Worm (Caenorhabditis elegans): ENCODE results near the gene irld-60.

Gene irld-60

ce11 chrIII:12783878-12784277, 33.1 kb upstream of the irld-60 start (continued):
- TF ChIP-seq lir-1 (GFP tag; conservative IDR thresholded peaks at IDR 0.05) (no peak), nhr-90 (tag; optimal IDR thresholded peaks at IDR 0.05) (no peak)

ce11 chrIII:12779676-12780337, 29.1 kb upstream of the irld-60 start, which contains the start of gene gab-1:
TSS of gene gab-1 (minus strand) at chrIII:12779726.
- TF ChIP-seq lag-1 (GFP tag; IDR thresholded peaks at IDR 0.05) (no peak), F39B2.1 (GFP tag; IDR thresholded peaks at IDR 0.05) (no peak), zfh-2 (GFP tag; conservative IDR thresholded peaks at IDR 0.05) (peak; percentile 79), rec-8 (tag; optimal IDR thresholded peaks at IDR 0.05) (no peak), Y53G8AR.9 (GFP tag; conservative IDR thresholded peaks at IDR 0.05) (no peak), lin-40 (tag; optimal IDR thresholded peaks at IDR 0.05) (no peak), lin-26 (GFP tag; IDR thresholded peaks at IDR 0.05) (0 out of 2 replicates have a peak, but pooled peaks have one; percentile 25), chd-7 (tag; optimal IDR thresholded peaks at IDR 0.05) (no peak), K12H6.12 (tag; optimal IDR thresholded peaks at IDR 0.05) (no peak), egrh-3 (GFP tag; IDR thresholded peaks at IDR 0.05) (peak; percentile 41; the same call in 1 of the 2 replicates), efl-1 (GFP tag; optimal IDR thresholded peaks at IDR 0.05) (no peak)

- TF ChIP-seq mes-4 (tag; optimal IDR thresholded peaks at IDR 0.05) (no peak), F33H1.4 (GFP tag; IDR thresholded peaks at IDR 0.05) (no peak), bed-2 (GFP tag; IDR thresholded peaks at IDR 0.05) (no peak), ceh-58 (GFP tag; IDR thresholded peaks at IDR 0.05) (no peak), F55B11.4 (tag; optimal IDR thresholded peaks at IDR 0.05; ENCODE audit: borderline replicate concordance, insufficient read depth) (no peak)
These were observed 23.0 kb upstream of the irld-60 start for ce11 chrIII:12773753-12774152.

- TF ChIP-seq rcor-1 (GFP tag; IDR thresholded peaks at IDR 0.05) = no peak
- no peak for TF ChIP-seq lin-26 (GFP tag; IDR thresholded peaks at IDR 0.05)
- no peak for TF ChIP-seq F10E7.11 (tag; optimal IDR thresholded peaks at IDR 0.05)
- TF ChIP-seq ekl-4 (GFP tag; IDR thresholded peaks at IDR 0.05) = no peak
- no peak for TF ChIP-seq atf-7 (tag; optimal IDR thresholded peaks at IDR 0.05)
- no peak for TF ChIP-seq unc-130 (GFP tag; optimal IDR thresholded peaks at IDR 0.05)
- no peak for TF ChIP-seq F55B11.4 (tag; optimal IDR thresholded peaks at IDR 0.05; ENCODE audit: borderline replicate concordance, insufficient read depth)
- no peak for TF ChIP-seq zfh-2 (GFP tag; conservative IDR thresholded peaks at IDR 0.05)
- no peak for TF ChIP-seq repo-1 (tag; optimal IDR thresholded peaks at IDR 0.05)
- no peak for TF ChIP-seq ztf-18 (tag; optimal IDR thresholded peaks at IDR 0.05)
- TF ChIP-seq T07F8.4 (tag; optimal IDR thresholded peaks at IDR 0.05) = no peak
- TF ChIP-seq ceh-40 (GFP tag; IDR thresholded peaks at IDR 0.05) = no peak
- TF ChIP-seq ets-4 (GFP tag; optimal IDR thresholded peaks at IDR 0.05) = no peak
These were observed 13.5 kb upstream of the irld-60 start, which contains the start of the genes irld-19 and irld-61 for ce11 chrIII:12764241-12764640. TSS of gene irld-19 (minus strand) at chrIII:12764341. TSS of gene irld-61 (plus strand) at chrIII:12764553.

- no peak for TF ChIP-seq lin-54 (GFP tag; optimal IDR thresholded peaks at IDR 0.05)
- TF ChIP-seq T26A5.8 (tag; optimal IDR thresholded peaks at IDR 0.05) = no peak
- no peak for TF ChIP-seq xnd-1 (tag; optimal IDR thresholded peaks at IDR 0.05)
- no peak for TF ChIP-seq efl-1 (GFP tag; optimal IDR thresholded peaks at IDR 0.05)
- no peak for TF ChIP-seq ztf-3 (GFP tag; optimal IDR thresholded peaks at IDR 0.05)
- TF ChIP-seq B0035.1 (tag; optimal IDR thresholded peaks at IDR 0.05) = no peak
- no peak for TF ChIP-seq dpff-1 (tag; optimal IDR thresholded peaks at IDR 0.05)
- TF ChIP-seq snpc-3.4 (tag; optimal IDR thresholded peaks at IDR 0.05) = no peak
- TF ChIP-seq ztf-6 (GFP tag; IDR thresholded peaks at IDR 0.05) = no peak
- TF ChIP-seq ztf-18 (tag; optimal IDR thresholded peaks at IDR 0.05) = no peak
- no peak for TF ChIP-seq snpc-1.3 (tag; optimal IDR thresholded peaks at IDR 0.05; ENCODE audit: insufficient read depth)
These were observed 6.6 kb upstream of the irld-60 start, which contains the start of gene srw-9 for ce11 chrIII:12757367-12757766. TSS of gene srw-9 (plus strand) at chrIII:12757667.

All from whole organism, young adult.